Worm (Caenorhabditis elegans): ENCODE data around the gene ZK1240.6.

ZK1240.6 gene

ce11 chrII:2279839-2280238 is 42.9 kb downstream of the ZK1240.6 start, which contains the start of gene K09F6.11:
TSS of gene K09F6.11 (plus strand) at chrII:2280139.
- TF ChIP-seq K12H6.12 (tag; optimal IDR thresholded peaks at IDR 0.05) (no peak), atf-7 (tag; optimal IDR thresholded peaks at IDR 0.05) (no peak)

ce11 chrII:2279263-2279662 is 43.4 kb downstream of the ZK1240.6 start, which contains the start of gene K09F6.6:
TSS of gene K09F6.6 (minus strand) at chrII:2279305.
- TF ChIP-seq hmg-20 (GFP tag; IDR thresholded peaks at IDR 0.05) (no peak), zfh-2 (GFP tag; conservative IDR thresholded peaks at IDR 0.05) (peak; percentile 75), mxl-1 (tag; optimal IDR thresholded peaks at IDR 0.05) (no peak), hsf-1 (GFP tag; IDR thresholded peaks at IDR 0.05) (no peak), repo-1 (tag; optimal IDR thresholded peaks at IDR 0.05) (no peak), ztf-28 (GFP tag; IDR thresholded peaks at IDR 0.05) (no peak), ztf-3 (GFP tag; optimal IDR thresholded peaks at IDR 0.05) (no peak), Y67H2A.10 (GFP tag; conservative IDR thresholded peaks at IDR 0.05) (no peak), egrh-3 (GFP tag; IDR thresholded peaks at IDR 0.05) (peak; percentile 44; the same call in 1 of the 2 replicates)

ce11 chrII:2277418-2277817 is 45.3 kb downstream of the ZK1240.6 start, which contains the start of gene K09F6.15:
TSS of gene K09F6.15 (minus strand) at chrII:2277518.
- TF ChIP-seq ceh-27 (GFP tag; optimal IDR thresholded peaks at IDR 0.05) (no peak), F22D6.2 (tag; optimal IDR thresholded peaks at IDR 0.05) (no peak), athp-1 (tag; optimal IDR thresholded peaks at IDR 0.05) (no peak), nhr-90 (tag; optimal IDR thresholded peaks at IDR 0.05) (no peak), F39B2.1 (GFP tag; IDR thresholded peaks at IDR 0.05) (no peak)

- TF ChIP-seq him-1 (tag; optimal IDR thresholded peaks at IDR 0.05), result no peak
- no peak for TF ChIP-seq Y95B8A.8 (GFP tag; IDR thresholded peaks at IDR 0.05)
- TF ChIP-seq dpff-1 (tag; optimal IDR thresholded peaks at IDR 0.05), result no peak
- TF ChIP-seq hmg-20 (GFP tag; IDR thresholded peaks at IDR 0.05), result no peak
- no peak for TF ChIP-seq Y56A3A.18 (GFP tag; IDR thresholded peaks at IDR 0.05)
- no peak for TF ChIP-seq F57C9.4 (tag; optimal IDR thresholded peaks at IDR 0.05)
- TF ChIP-seq mcd-1 (GFP tag; IDR thresholded peaks at IDR 0.05), result peak; percentile 29; the same call in 1 of the 2 replicates
- TF ChIP-seq egrh-3 (GFP tag; IDR thresholded peaks at IDR 0.05), result peak; percentile 67; the same call in 1 of the 2 replicates
- no peak for TF ChIP-seq aptf-3 (GFP tag; IDR thresholded peaks at IDR 0.05)
- TF ChIP-seq rec-8 (tag; optimal IDR thresholded peaks at IDR 0.05), result no peak
- TF ChIP-seq nhr-90 (tag; optimal IDR thresholded peaks at IDR 0.05), result no peak
- 0 out of 2 replicates have a peak, but pooled peaks have one; percentile 25 for TF ChIP-seq B0336.3 (GFP tag; IDR thresholded peaks at IDR 0.05)
- TF ChIP-seq efl-1 (GFP tag; optimal IDR thresholded peaks at IDR 0.05), result no peak
- no peak for TF ChIP-seq D2030.7 (GFP tag; IDR thresholded peaks at IDR 0.05)
- TF ChIP-seq attf-3 (GFP tag; conservative IDR thresholded peaks at IDR 0.05), result no peak
- TF ChIP-seq K12H6.12 (tag; optimal IDR thresholded peaks at IDR 0.05), result no peak
- no peak for TF ChIP-seq lag-1 (GFP tag; IDR thresholded peaks at IDR 0.05)
- TF ChIP-seq T26A5.8 (tag; optimal IDR thresholded peaks at IDR 0.05), result no peak
- no peak for TF ChIP-seq let-526 (GFP tag; IDR thresholded peaks at IDR 0.05)
- TF ChIP-seq F22D6.2 (tag; optimal IDR thresholded peaks at IDR 0.05), result no peak
- no peak for TF ChIP-seq ztf-22 (GFP tag; optimal IDR thresholded peaks at IDR 0.05)
- TF ChIP-seq zfh-2 (GFP tag; conservative IDR thresholded peaks at IDR 0.05), result peak; percentile 86
- TF ChIP-seq mel-28 (tag; optimal IDR thresholded peaks at IDR 0.05; ENCODE audit: borderline replicate concordance), result no peak
- no peak for TF ChIP-seq cebp-1 (GFP tag; IDR thresholded peaks at IDR 0.05)
- TF ChIP-seq cebp-1 (tag; optimal IDR thresholded peaks at IDR 0.05), result no peak
- no peak for TF ChIP-seq ama-1 (optimal IDR thresholded peaks at IDR 0.05)
- TF ChIP-seq ama-1 (GFP tag; optimal IDR thresholded peaks at IDR 0.05), result no peak
- no peak for TF ChIP-seq sdz-38 (tag; optimal IDR thresholded peaks at IDR 0.05)
Measured at ce11 chrII:2273750-2274149, 49.0 kb downstream of the ZK1240.6 start.
